Worm (Caenorhabditis elegans) whole organism, late embryonic: ENCODE measurements around the gene acdh-6.

Source experiments
- ama-1 ChIP-seq: fragments of 150-350 bp; optimal IDR thresholded peaks from 2 replicates; lab custom pipeline; 2014
- pag-3 ChIP-seq: sonication (generic microtip); optimal IDR thresholded peaks from 2 replicates; lab custom pipeline; 2016; ENCODE audit warnings: missing compliant biosample characterization, missing genetic modification characterization, borderline replicate concordance
- sdc-2 ChIP-seq: sonication (generic microtip); optimal IDR thresholded peaks from 2 replicates; lab custom pipeline; 2016; ENCODE audit warnings: missing genotype, missing genetic modification characterization, missing compliant biosample characterization

- TF ChIP-seq sdc-2 (tag; lab: Kevin White, UChicago): no peak
- TF ChIP-seq ama-1 (lab: Kevin White, UChicago): no peak
- TF ChIP-seq pag-3 (tag; lab: Kevin White, UChicago): no peak
Observed at ce11 chrIII:8570289-8570688, 9.4 kb downstream of the acdh-6 start.
